Fruit fly (Drosophila melanogaster): ENCODE measurements around the gene gry.

DNA sequence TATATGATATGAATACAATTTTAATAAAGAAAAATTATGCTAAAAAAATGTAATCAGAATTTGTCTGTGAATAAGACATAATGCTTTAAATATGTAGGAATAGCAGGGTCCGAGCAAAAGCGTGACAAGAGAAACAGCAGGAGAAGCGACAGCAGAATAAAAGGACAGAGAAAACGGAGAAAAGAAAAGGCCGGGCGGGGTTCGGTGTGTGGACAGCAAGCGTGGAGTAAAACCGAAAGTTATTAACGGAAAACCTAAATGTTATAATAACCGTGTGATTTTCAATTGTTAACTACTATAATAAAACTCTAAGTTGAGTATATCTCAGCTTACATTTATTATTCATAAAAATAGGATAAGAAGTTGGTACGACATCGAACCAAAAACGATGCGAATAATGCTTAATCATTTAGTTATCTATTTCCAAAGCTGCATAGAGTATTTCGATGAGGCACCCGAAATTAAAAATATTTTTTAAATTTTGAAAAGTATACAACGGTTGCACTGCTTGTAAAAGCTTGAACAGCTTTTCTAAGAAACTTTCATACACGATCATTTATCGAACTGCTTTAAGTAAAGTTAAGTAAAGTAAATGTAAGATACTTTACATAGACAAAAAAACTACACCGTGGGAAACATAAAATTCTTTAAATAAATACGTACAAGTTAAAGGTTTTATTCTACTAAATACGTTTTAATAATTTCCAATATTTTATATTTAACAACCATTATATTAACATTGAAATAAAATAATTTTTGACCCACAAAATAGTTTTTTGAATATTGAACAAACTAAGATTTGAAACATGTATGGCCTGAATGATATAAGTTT lies 53.0 kb downstream of the gry start:
- TF ChIP-seq CG8478 (optimal IDR thresholded peaks at IDR 0.05), result no peak
- no peak for TF ChIP-seq CTCF (optimal IDR thresholded peaks at IDR 0.05)
